Worm (Caenorhabditis elegans) whole organism, young adult: ENCODE measurements around the gene T21B10.4.
A peak's percentile ranks its signal among the peaks of the same experiment; 100 is the strongest.

ENCODE experiments used
- B0261.1 ChIP-seq: sonication (generic microtip); optimal IDR thresholded peaks from 2 replicates; lab custom pipeline; 2016; ENCODE audit warnings: mild to moderate bottlenecking, missing genetic modification characterization, moderate library complexity, missing compliant biosample characterization
- D2030.7 ChIP-seq: fragments of 200-800 bp; sonication (Bioruptor generic); IDR thresholded peaks from 2 replicates; pipeline ENCODE4 v1.3.6; 2022; ENCODE audit warnings: missing genetic modification reagents, missing genetic modification characterization, missing compliant biosample characterization
- F33H1.4 ChIP-seq: fragments of 200-800 bp; sonication (Bioruptor generic); IDR thresholded peaks from 2 replicates; pipeline ENCODE4 v1.3.6; 2022; ENCODE audit warnings: missing genetic modification reagents, missing genetic modification characterization, missing compliant biosample characterization
- F39B2.1 ChIP-seq: fragments of 200-800 bp; sonication (Bioruptor generic); IDR thresholded peaks from 2 replicates; pipeline ENCODE4 v1.3.6; 2022; ENCODE audit warnings: missing genetic modification reagents, missing genetic modification characterization, missing compliant biosample characterization
- F52B5.7 ChIP-seq: sonication (generic microtip); optimal IDR thresholded peaks from 2 replicates; lab custom pipeline; 2016; ENCODE audit warnings: mild to moderate bottlenecking, missing genetic modification characterization, missing compliant biosample characterization
- K11D2.4 ChIP-seq: fragments of 200-800 bp; sonication (Bioruptor generic); IDR thresholded peaks from 2 replicates; pipeline ENCODE4 v1.3.6; 2022; ENCODE audit warnings: missing genetic modification reagents, missing genetic modification characterization, missing compliant biosample characterization
- K12H6.12 ChIP-seq: fragments of 200-800 bp; sonication (Bioruptor generic); optimal IDR thresholded peaks from 2 replicates; lab custom pipeline; 2018; ENCODE audit warnings: mild to moderate bottlenecking, missing genetic modification characterization, missing compliant biosample characterization
- T26A5.8 ChIP-seq: sonication (generic microtip); optimal IDR thresholded peaks from 2 replicates; lab custom pipeline; 2016; ENCODE audit warnings: missing genetic modification characterization, missing compliant biosample characterization
- Y53G8AR.9 ChIP-seq: fragments of 200-800 bp; sonication (Bioruptor generic); conservative IDR thresholded peaks from 2 replicates; pipeline ENCODE4 v1.3.6; 2022; ENCODE audit warnings: missing genetic modification reagents, missing genetic modification characterization, missing compliant biosample characterization
- Y79H2A.3 ChIP-seq: fragments of 200-800 bp; sonication (Bioruptor generic); conservative IDR thresholded peaks from 2 replicates; pipeline ENCODE4 v1.3.6; 2022; ENCODE audit warnings: missing genetic modification reagents, missing genetic modification characterization, missing compliant biosample characterization
- akir-1 ChIP-seq: fragments of 200-800 bp; sonication (Bioruptor generic); optimal IDR thresholded peaks from 2 replicates; lab custom pipeline; 2018; ENCODE audit warnings: mild to moderate bottlenecking, missing genetic modification characterization, moderate library complexity, missing compliant biosample characterization
- ama-1 ChIP-seq, 3 experiments: fragments of 150-350 bp in 1 of 3; sonication (generic microtip) in 2 of 3; optimal IDR thresholded peaks; 2 replicates each; lab custom pipeline; 2014 to 2018; ENCODE audit warnings: missing biosample characterization in 2 of 3, missing genetic modification characterization in 2 of 3, missing genetic modification reagents in 2 of 3
- atf-7 ChIP-seq: sonication (generic microtip); optimal IDR thresholded peaks from 2 replicates; lab custom pipeline; 2017; ENCODE audit warnings: mild to moderate bottlenecking, missing genetic modification characterization, missing compliant biosample characterization
- attf-5 ChIP-seq: fragments of 200-800 bp; sonication (Bioruptor generic); optimal IDR thresholded peaks from 2 replicates; lab custom pipeline; 2018; ENCODE audit warnings: mild to moderate bottlenecking, missing genetic modification characterization, missing compliant biosample characterization
- attf-6 ChIP-seq: fragments of 200-800 bp; sonication (Bioruptor generic); IDR thresholded peaks from 2 replicates; pipeline ENCODE4 v1.3.6; 2022; ENCODE audit warnings: missing genetic modification reagents, missing genetic modification characterization, missing compliant biosample characterization
- bed-1 ChIP-seq: fragments of 200-800 bp; sonication (Bioruptor generic); IDR thresholded peaks from 2 replicates; pipeline ENCODE4 v1.3.6; 2022; ENCODE audit warnings: missing genetic modification reagents, missing genetic modification characterization, missing compliant biosample characterization
- ccch-3 ChIP-seq: fragments of 200-800 bp; sonication (Bioruptor generic); optimal IDR thresholded peaks from 2 replicates; lab custom pipeline; 2018; ENCODE audit warnings: mild to moderate bottlenecking, missing genetic modification characterization, missing compliant biosample characterization
- cebp-2 ChIP-seq: fragments of 200-800 bp; sonication (Bioruptor generic); IDR thresholded peaks from 2 replicates; pipeline ENCODE4 v1.3.6; 2022; ENCODE audit warnings: missing genetic modification characterization, missing compliant biosample characterization
- ceh-100 ChIP-seq: fragments of 200-800 bp; sonication (Bioruptor generic); IDR thresholded peaks from 2 replicates; pipeline ENCODE4 v1.3.6; 2022; ENCODE audit warnings: missing genetic modification reagents, missing genetic modification characterization, missing compliant biosample characterization
- ceh-58 ChIP-seq: fragments of 200-800 bp; sonication (Bioruptor generic); IDR thresholded peaks from 2 replicates; pipeline ENCODE4 v1.3.6; 2022; ENCODE audit warnings: missing genetic modification characterization, missing compliant biosample characterization
- ceh-79 ChIP-seq: sonication (generic microtip); optimal IDR thresholded peaks from 2 replicates; lab custom pipeline; 2017; ENCODE audit warnings: mild to moderate bottlenecking, missing genetic modification characterization, missing compliant biosample characterization
- die-1 ChIP-seq: sonication (generic microtip); optimal IDR thresholded peaks from 2 replicates; lab custom pipeline; 2016; ENCODE audit warnings: missing genotype, mild to moderate bottlenecking, missing genetic modification characterization, missing compliant biosample characterization
- dpff-1 ChIP-seq: sonication (generic microtip); optimal IDR thresholded peaks from 2 replicates; lab custom pipeline; 2017; ENCODE audit warnings: mild to moderate bottlenecking, missing genetic modification characterization, missing compliant biosample characterization
- dpl-1 ChIP-seq: fragments of 150-350 bp; optimal IDR thresholded peaks from 2 replicates; lab custom pipeline; 2014; ENCODE audit warnings: missing biosample characterization, missing genetic modification reagents, missing genetic modification characterization
- egl-18 ChIP-seq: fragments of 200-800 bp; sonication (Bioruptor generic); IDR thresholded peaks from 2 replicates; pipeline ENCODE4 v1.3.6; 2022; ENCODE audit warnings: missing genetic modification reagents, missing genetic modification characterization, missing compliant biosample characterization
- egrh-3 ChIP-seq: fragments of 200-800 bp; sonication (Bioruptor generic); IDR thresholded peaks from 2 replicates; pipeline ENCODE4 v1.3.6; 2022; ENCODE audit warnings: missing genetic modification reagents, missing genetic modification characterization, missing compliant biosample characterization
- fkh-3 ChIP-seq: sonication (generic microtip); optimal IDR thresholded peaks from 2 replicates; lab custom pipeline; 2016; ENCODE audit warnings: mild to moderate bottlenecking, missing genetic modification characterization, missing compliant biosample characterization
- hsf-1 ChIP-seq: fragments of 200-800 bp; sonication (Bioruptor generic); IDR thresholded peaks from 2 replicates; pipeline ENCODE4 v1.3.6; 2022; ENCODE audit warnings: missing genetic modification reagents, missing genetic modification characterization, missing compliant biosample characterization
- lag-1 ChIP-seq: fragments of 200-800 bp; sonication (Bioruptor generic); IDR thresholded peaks from 2 replicates; pipeline ENCODE4 v1.3.6; 2022; ENCODE audit warnings: missing genetic modification reagents, missing genetic modification characterization, missing compliant biosample characterization
- lin-26 ChIP-seq: fragments of 200-800 bp; sonication (Bioruptor generic); IDR thresholded peaks from 2 replicates; pipeline ENCODE4 v1.3.6; 2022; ENCODE audit warnings: missing genetic modification reagents, missing genetic modification characterization, missing compliant biosample characterization
- lin-35 ChIP-seq, 3 experiments: fragments of 150-350 bp in 2 of 3; sonication (generic microtip) in 1 of 3; optimal IDR thresholded peaks; 2 replicates each; lab custom pipeline; 2014 to 2018; ENCODE audit warnings: missing biosample characterization in 3 of 3, missing genetic modification characterization in 3 of 3, missing genetic modification reagents in 3 of 3
- lir-1 ChIP-seq: fragments of 200-800 bp; sonication (Bioruptor generic); conservative IDR thresholded peaks from 2 replicates; pipeline ENCODE4 v1.3.6; 2022; ENCODE audit warnings: missing genetic modification reagents, missing genetic modification characterization, missing compliant biosample characterization
- lsl-1 ChIP-seq: fragments of 200-800 bp; sonication (Bioruptor generic); optimal IDR thresholded peaks from 2 replicates; lab custom pipeline; 2018; ENCODE audit warnings: mild to moderate bottlenecking, missing genetic modification characterization, moderate library complexity, missing compliant biosample characterization
- mes-4 ChIP-seq: sonication (generic microtip); optimal IDR thresholded peaks from 2 replicates; lab custom pipeline; 2016; ENCODE audit warnings: missing genotype, missing genetic modification characterization, missing compliant biosample characterization
- mxl-1 ChIP-seq: sonication (generic microtip); optimal IDR thresholded peaks from 2 replicates; lab custom pipeline; 2016; ENCODE audit warnings: missing genetic modification characterization, missing compliant biosample characterization
- nfya-2 ChIP-seq: fragments of 200-800 bp; sonication (Bioruptor generic); IDR thresholded peaks from 2 replicates; pipeline ENCODE4 v1.3.6; 2022; ENCODE audit warnings: missing genetic modification reagents, missing genetic modification characterization, missing compliant biosample characterization
- nhr-27 ChIP-seq: fragments of 200-800 bp; sonication (Bioruptor generic); optimal IDR thresholded peaks from 2 replicates; lab custom pipeline; 2018; ENCODE audit warnings: mild to moderate bottlenecking, missing genetic modification characterization, moderate library complexity, missing compliant biosample characterization
- nhr-90 ChIP-seq: sonication (generic microtip); optimal IDR thresholded peaks from 2 replicates; lab custom pipeline; 2016; ENCODE audit warnings: missing genotype, mild to moderate bottlenecking, missing genetic modification characterization, missing compliant biosample characterization
- sptf-2 ChIP-seq: fragments of 200-800 bp; sonication (Bioruptor generic); optimal IDR thresholded peaks from 2 replicates; lab custom pipeline; 2018; ENCODE audit warnings: mild to moderate bottlenecking, missing genetic modification characterization, missing compliant biosample characterization
- unc-130 ChIP-seq: sonication (generic microtip); optimal IDR thresholded peaks from 2 replicates; lab custom pipeline; 2016; ENCODE audit warnings: missing genetic modification reagents, missing genetic modification characterization, missing compliant biosample characterization
- zfh-2 ChIP-seq: fragments of 200-800 bp; sonication (Bioruptor generic); conservative IDR thresholded peaks from 2 replicates; pipeline ENCODE4 v1.3.6; 2022; ENCODE audit warnings: missing genetic modification reagents, missing genetic modification characterization, missing compliant biosample characterization
- zim-3 ChIP-seq: sonication (generic microtip); optimal IDR thresholded peaks from 2 replicates; lab custom pipeline; 2017; ENCODE audit warnings: mild to moderate bottlenecking, missing genetic modification characterization, moderate library complexity, missing compliant biosample characterization
- ztf-28 ChIP-seq: fragments of 200-800 bp; sonication (Bioruptor generic); IDR thresholded peaks from 2 replicates; pipeline ENCODE4 v1.3.6; 2022; ENCODE audit warnings: missing genetic modification reagents, missing genetic modification characterization, missing compliant biosample characterization
- ztf-6 ChIP-seq: fragments of 200-800 bp; sonication (Bioruptor generic); IDR thresholded peaks from 2 replicates; pipeline ENCODE4 v1.3.6; 2022; ENCODE audit warnings: missing genetic modification reagents, missing genetic modification characterization, missing compliant biosample characterization

The T21B10.4 gene

ce11 chrII:8931405-8932149 lies 9.1 kb upstream of the T21B10.4 start (continued):
- no peak for TF ChIP-seq unc-130 (GFP tag; lab: Kevin White, UChicago)
- TF ChIP-seq dpff-1 (tag; lab: Kevin White, UChicago), result no peak
- no peak for TF ChIP-seq die-1 (tag; lab: Kevin White, UChicago)
- no peak for TF ChIP-seq nfya-2 (GFP tag; lab: Robert Waterston, UW)
- no peak for TF ChIP-seq mes-4 (tag; lab: Kevin White, UChicago)
- TF ChIP-seq F52B5.7 (tag; lab: Kevin White, UChicago), result no peak
- no peak for TF ChIP-seq ztf-28 (GFP tag; lab: Robert Waterston, UW)
- no peak for TF ChIP-seq cebp-2 (GFP tag; lab: Robert Waterston, UW)
- TF ChIP-seq lin-35 (GFP tag; optimal IDR thresholded peaks at IDR 0.05; lab: Kevin White, UChicago), result no peak
- no peak for TF ChIP-seq lin-26 (GFP tag; lab: Robert Waterston, UW)
- no peak for TF ChIP-seq bed-1 (GFP tag; lab: Robert Waterston, UW)
- no peak for TF ChIP-seq ceh-79
- TF ChIP-seq ama-1 (optimal IDR thresholded peaks at IDR 0.05; lab: Kevin White, UChicago), result peak; percentile 61
- TF ChIP-seq ama-1 (GFP tag; optimal IDR thresholded peaks at IDR 0.05; lab: Kevin White, UChicago), result no peak
- no peak for TF ChIP-seq lag-1 (GFP tag; lab: Robert Waterston, UW)
- no peak for TF ChIP-seq ccch-3 (GFP tag; lab: Kevin White, UChicago)
- no peak for TF ChIP-seq K11D2.4 (GFP tag; lab: Robert Waterston, UW)
- no peak for TF ChIP-seq sptf-2 (GFP tag; lab: Kevin White, UChicago)

- TF ChIP-seq K12H6.12 (tag; lab: Kevin White, UChicago) (no peak), mxl-1 (tag; lab: Kevin White, UChicago) (no peak), zfh-2 (GFP tag; lab: Robert Waterston, UW) (peak; percentile 54; the same call in 1 of the 2 replicates), zim-3 (no peak), hsf-1 (GFP tag; lab: Robert Waterston, UW) (0 out of 2 replicates have a peak, but pooled peaks have one; percentile 7), attf-5 (GFP tag; lab: Kevin White, UChicago) (no peak), akir-1 (no peak), Y53G8AR.9 (GFP tag; lab: Robert Waterston, UW) (0 out of 2 replicates have a peak, but pooled peaks have one; percentile 3), T26A5.8 (tag; lab: Kevin White, UChicago) (no peak), unc-130 (GFP tag; lab: Kevin White, UChicago) (no peak), egl-18 (0 out of 2 replicates have a peak, but pooled peaks have one; percentile 6), atf-7 (tag; lab: Kevin White, UChicago) (no peak), lir-1 (GFP tag; lab: Robert Waterston, UW) (no peak), nhr-27 (tag; lab: Kevin White, UChicago) (no peak), F39B2.1 (GFP tag; lab: Robert Waterston, UW) (no peak), B0261.1 (tag; lab: Kevin White, UChicago) (no peak), nhr-90 (tag; lab: Kevin White, UChicago) (no peak), fkh-3 (tag; lab: Kevin White, UChicago) (no peak)
Measured at ce11 chrII:8932392-8932791, 8.3 kb upstream of the T21B10.4 start.

ce11 chrII:8933693-8934432 lies 6.8 kb upstream of the T21B10.4 start, which contains the start of gene T21B10.3:
T21B10.3 (plus strand) TSS chrII:8934382.
- TF ChIP-seq ceh-100 (GFP tag; lab: Robert Waterston, UW) (peak; percentile 60), ceh-58 (GFP tag; lab: Robert Waterston, UW) (0 out of 2 replicates have a peak, but pooled peaks have one; percentile 35), D2030.7 (peak; percentile 97), attf-6 (peak; percentile 87), lsl-1 (peak; percentile 100), egl-18 (0 out of 2 replicates have a peak, but pooled peaks have one; percentile 67), ztf-28 (GFP tag; lab: Robert Waterston, UW) (peak; percentile 94), dpl-1 (GFP tag; lab: Kevin White, UChicago) (peak; percentile 95), ztf-6 (GFP tag; lab: Robert Waterston, UW) (no peak), F33H1.4 (peak; percentile 99), Y79H2A.3 (peak; percentile 95), egrh-3 (GFP tag; lab: Robert Waterston, UW) (peak; percentile 31; the same call in 1 of the 2 replicates)
